Worm (Caenorhabditis elegans) whole organism, young adult: ENCODE results near the gene arrd-16.

Experiments
- B0035.1 ChIP-seq: sonication (generic microtip); optimal IDR thresholded peaks from 2 replicates; lab custom pipeline; 2016; ENCODE audit warnings: missing genetic modification characterization, mild to moderate bottlenecking, missing compliant biosample characterization, missing genotype, missing genetic modification reagents
- B0261.1 ChIP-seq: sonication (generic microtip); optimal IDR thresholded peaks from 2 replicates; lab custom pipeline; 2016; ENCODE audit warnings: mild to moderate bottlenecking, missing genetic modification characterization, moderate library complexity, missing compliant biosample characterization
- F10E7.11 ChIP-seq: sonication (generic microtip); optimal IDR thresholded peaks from 2 replicates; lab custom pipeline; 2017; ENCODE audit warnings: mild to moderate bottlenecking, missing genetic modification characterization, moderate library complexity, missing compliant biosample characterization
- F23B12.7 ChIP-seq: sonication (generic microtip); optimal IDR thresholded peaks from 2 replicates; lab custom pipeline; 2017; ENCODE audit warnings: missing genetic modification characterization, mild to moderate bottlenecking, missing compliant biosample characterization, antibody characterized with exemption, moderate library complexity; ENCODE audit not compliant: insufficient read depth
- F37B4.10 ChIP-seq: fragments of 200-800 bp; sonication (Bioruptor generic); IDR thresholded peaks from 2 replicates; pipeline ENCODE4 v1.3.6; 2022; ENCODE audit warnings: missing genetic modification characterization, missing compliant biosample characterization
- F55B11.4 ChIP-seq: sonication (generic microtip); optimal IDR thresholded peaks from 2 replicates; lab custom pipeline; 2016; ENCODE audit warnings: missing compliant biosample characterization, missing genetic modification characterization, borderline replicate concordance; ENCODE audit not compliant: insufficient read depth
- F57A8.1 ChIP-seq: fragments of 200-800 bp; sonication (Bioruptor generic); optimal IDR thresholded peaks from 2 replicates; lab custom pipeline; 2018; ENCODE audit warnings: mild to moderate bottlenecking, missing genetic modification characterization, moderate library complexity, missing compliant biosample characterization
- Y53G8AR.9 ChIP-seq: fragments of 200-800 bp; sonication (Bioruptor generic); conservative IDR thresholded peaks from 2 replicates; pipeline ENCODE4 v1.3.6; 2022; ENCODE audit warnings: missing genetic modification reagents, missing genetic modification characterization, missing compliant biosample characterization
- ZK185.1 ChIP-seq: sonication (generic microtip); optimal IDR thresholded peaks from 2 replicates; lab custom pipeline; 2016; ENCODE audit warnings: mild to moderate bottlenecking, missing genetic modification characterization, missing compliant biosample characterization; ENCODE audit not compliant: poor library complexity, severe bottlenecking
- akir-1 ChIP-seq: fragments of 200-800 bp; sonication (Bioruptor generic); optimal IDR thresholded peaks from 2 replicates; lab custom pipeline; 2018; ENCODE audit warnings: mild to moderate bottlenecking, missing genetic modification characterization, moderate library complexity, missing compliant biosample characterization
- ama-1 ChIP-seq, 3 experiments: fragments of 150-350 bp in 1 of 3; sonication (generic microtip) in 2 of 3; optimal IDR thresholded peaks; 2 replicates each; lab custom pipeline; 2014 to 2018; ENCODE audit warnings: missing biosample characterization in 2 of 3, missing genetic modification characterization in 2 of 3, missing genetic modification reagents in 2 of 3
- athp-1 ChIP-seq: sonication (generic microtip); optimal IDR thresholded peaks from 2 replicates; lab custom pipeline; 2017; ENCODE audit warnings: mild to moderate bottlenecking, missing genetic modification characterization, missing compliant biosample characterization
- attf-6 ChIP-seq: fragments of 200-800 bp; sonication (Bioruptor generic); IDR thresholded peaks from 2 replicates; pipeline ENCODE4 v1.3.6; 2022; ENCODE audit warnings: missing genetic modification reagents, missing genetic modification characterization, missing compliant biosample characterization
- cebp-2 ChIP-seq: fragments of 200-800 bp; sonication (Bioruptor generic); IDR thresholded peaks from 2 replicates; pipeline ENCODE4 v1.3.6; 2022; ENCODE audit warnings: missing genetic modification characterization, missing compliant biosample characterization
- ceh-100 ChIP-seq: fragments of 200-800 bp; sonication (Bioruptor generic); IDR thresholded peaks from 2 replicates; pipeline ENCODE4 v1.3.6; 2022; ENCODE audit warnings: missing genetic modification reagents, missing genetic modification characterization, missing compliant biosample characterization
- ceh-40 ChIP-seq: fragments of 200-800 bp; sonication (Bioruptor generic); IDR thresholded peaks from 2 replicates; pipeline ENCODE4 v1.3.6; 2022; ENCODE audit warnings: missing genetic modification characterization, missing compliant biosample characterization
- ceh-91 ChIP-seq: fragments of 200-800 bp; sonication (Bioruptor generic); IDR thresholded peaks from 2 replicates; pipeline ENCODE4 v1.3.6; 2022; ENCODE audit warnings: missing genetic modification reagents, missing genetic modification characterization, missing compliant biosample characterization
- die-1 ChIP-seq: sonication (generic microtip); optimal IDR thresholded peaks from 2 replicates; lab custom pipeline; 2016; ENCODE audit warnings: missing genotype, mild to moderate bottlenecking, missing genetic modification characterization, missing compliant biosample characterization
- egl-18 ChIP-seq: fragments of 200-800 bp; sonication (Bioruptor generic); IDR thresholded peaks from 2 replicates; pipeline ENCODE4 v1.3.6; 2022; ENCODE audit warnings: missing genetic modification reagents, missing genetic modification characterization, missing compliant biosample characterization
- ekl-4 ChIP-seq: fragments of 200-800 bp; sonication (Bioruptor generic); IDR thresholded peaks from 2 replicates; pipeline ENCODE4 v1.3.6; 2022; ENCODE audit warnings: missing genetic modification reagents, missing genetic modification characterization, missing compliant biosample characterization
- ets-4 ChIP-seq: fragments of 200-800 bp; sonication (Bioruptor generic); optimal IDR thresholded peaks from 2 replicates; lab custom pipeline; 2018; ENCODE audit warnings: mild to moderate bottlenecking, missing genetic modification characterization, missing compliant biosample characterization
- him-1 ChIP-seq: sonication (generic microtip); optimal IDR thresholded peaks from 2 replicates; lab custom pipeline; 2016; ENCODE audit warnings: missing genotype, missing genetic modification reagents, missing genetic modification characterization, missing compliant biosample characterization
- hsf-1 ChIP-seq: fragments of 200-800 bp; sonication (Bioruptor generic); IDR thresholded peaks from 2 replicates; pipeline ENCODE4 v1.3.6; 2022; ENCODE audit warnings: missing genetic modification reagents, missing genetic modification characterization, missing compliant biosample characterization
- let-607 ChIP-seq, 2 experiments: fragments of 200-800 bp in 1 of 2; sonication (Bioruptor generic) in 1 of 2; sonication (generic microtip) in 1 of 2; optimal IDR thresholded peaks; 2 replicates each; lab custom pipeline; 2016 to 2018; ENCODE audit warnings: mild to moderate bottlenecking in 2 of 2, missing compliant biosample characterization in 2 of 2, missing genetic modification characterization in 2 of 2, moderate library complexity in 2 of 2, missing genotype in 1 of 2
- lin-26 ChIP-seq: fragments of 200-800 bp; sonication (Bioruptor generic); IDR thresholded peaks from 2 replicates; pipeline ENCODE4 v1.3.6; 2022; ENCODE audit warnings: missing genetic modification reagents, missing genetic modification characterization, missing compliant biosample characterization
- lin-40 ChIP-seq: sonication (generic microtip); optimal IDR thresholded peaks from 2 replicates; lab custom pipeline; 2016; ENCODE audit warnings: missing genetic modification characterization, mild to moderate bottlenecking, missing compliant biosample characterization, missing genotype, missing genetic modification reagents
- lin-54 ChIP-seq: fragments of 200-800 bp; sonication (Bioruptor generic); optimal IDR thresholded peaks from 2 replicates; lab custom pipeline; 2018; ENCODE audit warnings: mild to moderate bottlenecking, missing genetic modification characterization, missing compliant biosample characterization
- madf-6 ChIP-seq: fragments of 200-800 bp; sonication (Bioruptor generic); IDR thresholded peaks from 2 replicates; pipeline ENCODE4 v1.3.6; 2022; ENCODE audit warnings: missing genetic modification reagents, missing genetic modification characterization, missing compliant biosample characterization
- mes-4 ChIP-seq: sonication (generic microtip); optimal IDR thresholded peaks from 2 replicates; lab custom pipeline; 2016; ENCODE audit warnings: missing genotype, missing genetic modification characterization, missing compliant biosample characterization
- mxl-1 ChIP-seq: sonication (generic microtip); optimal IDR thresholded peaks from 2 replicates; lab custom pipeline; 2016; ENCODE audit warnings: missing genetic modification characterization, missing compliant biosample characterization
- nfya-2 ChIP-seq: fragments of 200-800 bp; sonication (Bioruptor generic); IDR thresholded peaks from 2 replicates; pipeline ENCODE4 v1.3.6; 2022; ENCODE audit warnings: missing genetic modification reagents, missing genetic modification characterization, missing compliant biosample characterization
- nhr-179 ChIP-seq: sonication (generic microtip); optimal IDR thresholded peaks from 2 replicates; lab custom pipeline; 2016; ENCODE audit warnings: mild to moderate bottlenecking, missing genetic modification characterization, missing compliant biosample characterization
- nhr-27 ChIP-seq: fragments of 200-800 bp; sonication (Bioruptor generic); optimal IDR thresholded peaks from 2 replicates; lab custom pipeline; 2018; ENCODE audit warnings: mild to moderate bottlenecking, missing genetic modification characterization, moderate library complexity, missing compliant biosample characterization
- nhr-80 ChIP-seq: sonication (generic microtip); optimal IDR thresholded peaks from 2 replicates; lab custom pipeline; 2016; ENCODE audit warnings: missing genetic modification characterization, missing compliant biosample characterization
- nhr-90 ChIP-seq: sonication (generic microtip); optimal IDR thresholded peaks from 2 replicates; lab custom pipeline; 2016; ENCODE audit warnings: missing genotype, mild to moderate bottlenecking, missing genetic modification characterization, missing compliant biosample characterization
- pha-4 ChIP-seq: fragments of 150-350 bp; sonication (generic microtip); optimal IDR thresholded peaks from 2 replicates; lab custom pipeline; 2014; ENCODE audit warnings: missing biosample characterization, missing genetic modification reagents, missing genetic modification characterization
- rcor-1 ChIP-seq: fragments of 200-800 bp; sonication (Bioruptor generic); IDR thresholded peaks from 2 replicates; pipeline ENCODE4 v1.3.6; 2022; ENCODE audit warnings: missing genetic modification reagents, missing genetic modification characterization, missing compliant biosample characterization
- repo-1 ChIP-seq: sonication (generic microtip); optimal IDR thresholded peaks from 2 replicates; lab custom pipeline; 2017; ENCODE audit warnings: mild to moderate bottlenecking, missing genetic modification characterization, missing compliant biosample characterization
- sdz-38 ChIP-seq: sonication (generic microtip); optimal IDR thresholded peaks from 2 replicates; lab custom pipeline; 2016; ENCODE audit warnings: missing genotype, missing genetic modification characterization, missing compliant biosample characterization
- sea-2 ChIP-seq: fragments of 200-800 bp; sonication (Bioruptor generic); IDR thresholded peaks from 2 replicates; pipeline ENCODE4 v1.3.6; 2022; ENCODE audit warnings: missing genetic modification characterization, missing compliant biosample characterization
- snpc-1.3 ChIP-seq: sonication (generic microtip); optimal IDR thresholded peaks from 2 replicates; lab custom pipeline; 2017; ENCODE audit warnings: missing genetic modification characterization, mild to moderate bottlenecking, missing compliant biosample characterization, antibody characterized with exemption, moderate library complexity, missing genotype, missing genetic modification reagents; ENCODE audit not compliant: insufficient read depth
- snpc-3.4 ChIP-seq: sonication (generic microtip); optimal IDR thresholded peaks from 2 replicates; lab custom pipeline; 2017; ENCODE audit warnings: missing genetic modification characterization, mild to moderate bottlenecking, missing compliant biosample characterization, antibody characterized with exemption, moderate library complexity, missing genotype, missing genetic modification reagents
- sptf-2 ChIP-seq: fragments of 200-800 bp; sonication (Bioruptor generic); optimal IDR thresholded peaks from 2 replicates; lab custom pipeline; 2018; ENCODE audit warnings: mild to moderate bottlenecking, missing genetic modification characterization, missing compliant biosample characterization
- tbx-9 ChIP-seq: sonication (generic microtip); optimal IDR thresholded peaks from 2 replicates; lab custom pipeline; 2016; ENCODE audit warnings: borderline replicate concordance, missing genetic modification characterization, inconsistent platforms, missing compliant biosample characterization
- unc-62 ChIP-seq: fragments of 150-350 bp; optimal IDR thresholded peaks from 2 replicates; lab custom pipeline; 2014; ENCODE audit warnings: missing biosample characterization, missing genetic modification reagents, missing genetic modification characterization
- ztf-28 ChIP-seq: fragments of 200-800 bp; sonication (Bioruptor generic); IDR thresholded peaks from 2 replicates; pipeline ENCODE4 v1.3.6; 2022; ENCODE audit warnings: missing genetic modification reagents, missing genetic modification characterization, missing compliant biosample characterization
- ztf-3 ChIP-seq: fragments of 200-800 bp; sonication (Bioruptor generic); optimal IDR thresholded peaks from 2 replicates; lab custom pipeline; 2018; ENCODE audit warnings: mild to moderate bottlenecking, missing genetic modification characterization, missing compliant biosample characterization
- ztf-6 ChIP-seq: fragments of 200-800 bp; sonication (Bioruptor generic); IDR thresholded peaks from 2 replicates; pipeline ENCODE4 v1.3.6; 2022; ENCODE audit warnings: missing genetic modification reagents, missing genetic modification characterization, missing compliant biosample characterization

Gene arrd-16

ce11 chrIII:12496449-12496848, 11.9 kb downstream of the arrd-16 start, which contains the start of gene herd-1 (continued):
- TF ChIP-seq attf-6: peak; percentile 69
- TF ChIP-seq pha-4: no peak
- peak; percentile 44 for TF ChIP-seq snpc-3.4 (tag; lab: Kevin White, UChicago)
- no peak for TF ChIP-seq cebp-2
- TF ChIP-seq madf-6 (GFP tag; lab: Robert Waterston, UW): peak; percentile 70
- TF ChIP-seq mxl-1 (tag; lab: Kevin White, UChicago): peak; percentile 65
- no peak for TF ChIP-seq egl-18 (GFP tag; lab: Robert Waterston, UW)
- no peak for TF ChIP-seq tbx-9 (tag; lab: Kevin White, UChicago)
- TF ChIP-seq rcor-1 (GFP tag; lab: Robert Waterston, UW): peak; percentile 53
- TF ChIP-seq sptf-2 (GFP tag; lab: Kevin White, UChicago): no peak
- no peak for TF ChIP-seq nhr-179 (tag; lab: Kevin White, UChicago)
- TF ChIP-seq him-1 (tag; lab: Kevin White, UChicago): no peak
- no peak for TF ChIP-seq ets-4
- TF ChIP-seq repo-1 (tag; lab: Kevin White, UChicago): no peak
- TF ChIP-seq Y53G8AR.9 (GFP tag; lab: Robert Waterston, UW): 0 out of 2 replicates have a peak, but pooled peaks have one; percentile 49
- no peak for TF ChIP-seq F23B12.7
- TF ChIP-seq nfya-2 (GFP tag; lab: Robert Waterston, UW): 0 out of 2 replicates have a peak, but pooled peaks have one; percentile 78
- TF ChIP-seq ztf-3 (GFP tag; lab: Kevin White, UChicago): no peak
- TF ChIP-seq hsf-1 (GFP tag; lab: Robert Waterston, UW): peak; percentile 69
- no peak for TF ChIP-seq B0035.1 (tag; lab: Kevin White, UChicago)
- no peak for TF ChIP-seq B0261.1 (tag; lab: Kevin White, UChicago)
- TF ChIP-seq ztf-28: no peak
- TF ChIP-seq ceh-91 (GFP tag; lab: Robert Waterston, UW): no peak
- TF ChIP-seq lin-40 (tag; lab: Kevin White, UChicago): no peak
- TF ChIP-seq ekl-4: peak; percentile 65; the same call in 1 of the 2 replicates
- no peak for TF ChIP-seq F57A8.1 (GFP tag; lab: Kevin White, UChicago)
- TF ChIP-seq ZK185.1 (tag; lab: Kevin White, UChicago): no peak
- TF ChIP-seq sdz-38 (tag; lab: Kevin White, UChicago): no peak
- TF ChIP-seq ztf-6 (GFP tag; lab: Robert Waterston, UW): no peak
- no peak for TF ChIP-seq F55B11.4 (tag; lab: Kevin White, UChicago)
- TF ChIP-seq snpc-1.3 (tag; lab: Kevin White, UChicago): peak; percentile 1
- peak; percentile 73 for TF ChIP-seq athp-1 (tag; lab: Kevin White, UChicago)
- TF ChIP-seq nhr-90 (tag; lab: Kevin White, UChicago): no peak
- TF ChIP-seq nhr-27 (tag; lab: Kevin White, UChicago): no peak
- 0 out of 2 replicates have a peak, but pooled peaks have one; percentile 43 for TF ChIP-seq ceh-100
- peak; percentile 62 for TF ChIP-seq lin-54 (GFP tag; lab: Kevin White, UChicago)
- TF ChIP-seq F37B4.10 (GFP tag; lab: Robert Waterston, UW): no peak
- no peak for TF ChIP-seq ama-1 (optimal IDR thresholded peaks at IDR 0.05; lab: Kevin White, UChicago)
- TF ChIP-seq ama-1 (GFP tag; optimal IDR thresholded peaks at IDR 0.05; lab: Kevin White, UChicago): peak; percentile 28 to 45
- TF ChIP-seq F10E7.11: no peak
- no peak for TF ChIP-seq let-607 (tag; optimal IDR thresholded peaks at IDR 0.05; lab: Kevin White, UChicago)
- TF ChIP-seq lin-26 (GFP tag; lab: Robert Waterston, UW): peak; percentile 50; the same call in 1 of the 2 replicates
- peak; percentile 41 for TF ChIP-seq die-1 (tag; lab: Kevin White, UChicago)
- no peak for TF ChIP-seq ceh-40 (GFP tag; lab: Robert Waterston, UW)
- no peak for TF ChIP-seq akir-1
- TF ChIP-seq mes-4 (tag; lab: Kevin White, UChicago): no peak
- no peak for TF ChIP-seq sea-2
- TF ChIP-seq unc-62: no peak
- no peak for TF ChIP-seq nhr-80
